Worm (Caenorhabditis elegans) whole organism, L4/young adult: ENCODE measurements around the gene fbxa-10.

Experiments
- W03F9.2 ChIP-seq: fragments of 150-350 bp; optimal IDR thresholded peaks from 2 replicates; lab custom pipeline; 2014; ENCODE audit warnings: missing biosample characterization, missing genetic modification characterization
- him-1 ChIP-seq: sonication (generic microtip); optimal IDR thresholded peaks from 2 replicates; lab custom pipeline; 2016; ENCODE audit warnings: missing genotype, missing genetic modification reagents, missing genetic modification characterization, missing compliant biosample characterization

- TF ChIP-seq W03F9.2 (tag; lab: Kevin White, UChicago) (no peak), him-1 (tag; lab: Kevin White, UChicago) (no peak)
These were observed 50.3 kb downstream of the fbxa-10 start, which contains the start of gene clec-150 for ce11 chrIII:1002510-1002909.
